Fruit fly (Drosophila melanogaster) whole organism, embryonic: ENCODE results near the gene CG8814.
A peak's percentile ranks its signal among the peaks of the same experiment; 100 is the strongest.

Experiments used
- ATbp ChIP-seq: fragments of 200-800 bp; sonication (Bioruptor generic); optimal IDR thresholded peaks from 2 replicates; lab custom pipeline; 2017; ENCODE audit warnings: missing biosample characterization, mild to moderate bottlenecking, missing genetic modification characterization, missing genetic modification reagents
- Abd-B ChIP-seq: fragments of 200-800 bp; sonication (Bioruptor generic); optimal IDR thresholded peaks from 2 replicates; lab custom pipeline; 2018; ENCODE audit warnings: missing biosample characterization, mild to moderate bottlenecking, missing genetic modification characterization, moderate library complexity
- Antp ChIP-seq: fragments of 200-800 bp; sonication (Bioruptor generic); optimal IDR thresholded peaks from 3 replicates; lab custom pipeline; 2016; ENCODE audit warnings: missing biosample characterization, missing genetic modification characterization
- B-H2 ChIP-seq: fragments of 200-800 bp; sonication (Bioruptor generic); optimal IDR thresholded peaks from 2 replicates; lab custom pipeline; 2018; ENCODE audit warnings: missing biosample characterization, mild to moderate bottlenecking, missing genetic modification characterization
- BEAF-32 ChIP-seq: fragments of 200-800 bp; sonication (Bioruptor generic); optimal IDR thresholded peaks from 3 replicates; lab custom pipeline; 2017; ENCODE audit warnings: missing biosample characterization, missing genetic modification characterization, mild to moderate bottlenecking, moderate library complexity, missing genetic modification reagents
- BtbVII ChIP-seq: fragments of 200-800 bp; sonication (Bioruptor generic); optimal IDR thresholded peaks from 3 replicates; lab custom pipeline; 2017; ENCODE audit warnings: missing biosample characterization, mild to moderate bottlenecking, missing genetic modification characterization
- CG11247 ChIP-seq: fragments of 200-800 bp; sonication (Bioruptor generic); IDR thresholded peaks from 2 replicates; pipeline ENCODE4 v1.3.6; 2022; ENCODE audit warnings: missing biosample characterization, missing genetic modification characterization
- CG12104 ChIP-seq: fragments of 200-800 bp; sonication (Bioruptor generic); optimal IDR thresholded peaks from 3 replicates; lab custom pipeline; 2016; ENCODE audit warnings: missing biosample characterization, missing genetic modification characterization
- CG12659 ChIP-seq: fragments of 200-800 bp; sonication (Bioruptor generic); optimal IDR thresholded peaks from 3 replicates; lab custom pipeline; 2017; ENCODE audit warnings: mild to moderate bottlenecking, missing biosample characterization, missing genetic modification reagents, missing genetic modification characterization
- CG17359 ChIP-seq: fragments of 200-800 bp; sonication (Bioruptor generic); optimal IDR thresholded peaks from 3 replicates; lab custom pipeline; 2018; ENCODE audit warnings: missing biosample characterization, mild to moderate bottlenecking, missing genetic modification characterization, moderate library complexity
- CG17912 ChIP-seq: fragments of 200-800 bp; sonication (Bioruptor generic); optimal IDR thresholded peaks from 2 replicates; lab custom pipeline; 2018; ENCODE audit warnings: missing biosample characterization, mild to moderate bottlenecking, missing genetic modification characterization
- CG18262 ChIP-seq: fragments of 200-800 bp; optimal IDR thresholded peaks from 3 replicates; lab custom pipeline; 2019; ENCODE audit warnings: missing biosample characterization, mild to moderate bottlenecking, missing genetic modification characterization, moderate library complexity
- CG1832 ChIP-seq: fragments of 200-800 bp; sonication (Bioruptor generic); optimal IDR thresholded peaks from 2 replicates; lab custom pipeline; 2017; ENCODE audit warnings: missing biosample characterization, mild to moderate bottlenecking, missing genetic modification characterization, inconsistent platforms
- CG2199 ChIP-seq: fragments of 200-800 bp; sonication (Bioruptor generic); IDR thresholded peaks from 3 replicates; pipeline ENCODE4 v1.3.6; 2022; ENCODE audit warnings: missing biosample characterization, missing genetic modification characterization
- CG33557 ChIP-seq: fragments of 200-800 bp; sonication (Bioruptor generic); optimal IDR thresholded peaks from 2 replicates; lab custom pipeline; 2019; ENCODE audit warnings: missing biosample characterization, mild to moderate bottlenecking, missing genetic modification characterization, moderate library complexity
- CG6254 ChIP-seq: fragments of 200-800 bp; sonication (Bioruptor generic); optimal IDR thresholded peaks from 3 replicates; lab custom pipeline; 2017; ENCODE audit warnings: mild to moderate bottlenecking, missing biosample characterization, missing genetic modification reagents, missing genetic modification characterization
- CG8089 ChIP-seq: fragments of 200-800 bp; sonication (Bioruptor generic); optimal IDR thresholded peaks from 3 replicates; lab custom pipeline; 2016; ENCODE audit warnings: missing biosample characterization, missing genetic modification characterization
- CkIIα-i1 ChIP-seq: fragments of 200-800 bp; sonication (Bioruptor generic); IDR thresholded peaks from 2 replicates; pipeline ENCODE4 v1.3.6; 2022; ENCODE audit warnings: missing biosample characterization, missing genetic modification characterization
- Deaf1 ChIP-seq: fragments of 200-800 bp; optimal IDR thresholded peaks from 3 replicates; lab custom pipeline; 2019; ENCODE audit warnings: missing biosample characterization, mild to moderate bottlenecking, missing genetic modification characterization, moderate library complexity
- Dip2 ChIP-seq: fragments of 200-800 bp; sonication (Bioruptor generic); IDR thresholded peaks from 2 replicates; pipeline ENCODE4 v1.3.6; 2022; ENCODE audit warnings: missing biosample characterization, missing genetic modification characterization
- Doc3 ChIP-seq: fragments of 200-800 bp; sonication (Bioruptor generic); IDR thresholded peaks from 3 replicates; pipeline ENCODE4 v1.3.6; 2022; ENCODE audit warnings: missing biosample characterization, missing genetic modification characterization; ENCODE audit not compliant: partially characterized antibody
- E2f1 ChIP-seq: fragments of 200-800 bp; sonication (Bioruptor generic); IDR thresholded peaks from 2 replicates; pipeline ENCODE4 v1.3.6; 2022; ENCODE audit warnings: missing biosample characterization, missing genetic modification characterization
- ERR ChIP-seq: fragments of 200-800 bp; sonication (Bioruptor generic); optimal IDR thresholded peaks from 2 replicates; lab custom pipeline; 2016; ENCODE audit warnings: missing biosample characterization, missing genetic modification characterization
- H2.0 ChIP-seq: fragments of 200-800 bp; sonication (Bioruptor generic); IDR thresholded peaks from 2 replicates; pipeline ENCODE4 v1.3.6; 2022; ENCODE audit warnings: missing biosample characterization, missing genetic modification characterization
- Hr39 ChIP-seq: fragments of >200 bp; optimal IDR thresholded peaks from 2 replicates; lab custom pipeline; 2017
- Mes4 ChIP-seq: fragments of 200-800 bp; sonication (Bioruptor generic); optimal IDR thresholded peaks from 2 replicates; lab custom pipeline; 2016; ENCODE audit warnings: missing biosample characterization, missing genetic modification characterization
- NFAT ChIP-seq: fragments of 200-800 bp; sonication (Bioruptor generic); IDR thresholded peaks from 2 replicates; pipeline ENCODE4 v1.3.6; 2022; ENCODE audit warnings: missing biosample characterization, missing genetic modification characterization
- NfI ChIP-seq: fragments of 200-800 bp; sonication (Bioruptor generic); optimal IDR thresholded peaks from 3 replicates; lab custom pipeline; 2018; ENCODE audit warnings: missing biosample characterization, mild to moderate bottlenecking, missing genetic modification characterization, moderate library complexity
- Oli ChIP-seq: fragments of 200-800 bp; sonication (Bioruptor generic); optimal IDR thresholded peaks from 2 replicates; lab custom pipeline; 2018; ENCODE audit warnings: missing biosample characterization, mild to moderate bottlenecking, missing genetic modification characterization, moderate library complexity
- Opbp ChIP-seq: fragments of 200-800 bp; sonication (Bioruptor generic); IDR thresholded peaks from 3 replicates; pipeline ENCODE4 v1.3.6; 2022; ENCODE audit warnings: missing biosample characterization, missing genetic modification characterization; ENCODE audit not compliant: partially characterized antibody
- Rx ChIP-seq: fragments of 200-800 bp; sonication (Bioruptor generic); IDR thresholded peaks from 2 replicates; pipeline ENCODE4 v1.3.6; 2022; ENCODE audit warnings: missing biosample characterization, missing genetic modification characterization
- Sox100B ChIP-seq: fragments of 200-800 bp; sonication (Bioruptor generic); optimal IDR thresholded peaks from 3 replicates; lab custom pipeline; 2018; ENCODE audit warnings: missing biosample characterization, mild to moderate bottlenecking, missing genetic modification characterization
- al ChIP-seq: fragments of 200-800 bp; sonication (Bioruptor generic); IDR thresholded peaks from 2 replicates; pipeline ENCODE4 v1.3.6; 2022; ENCODE audit warnings: missing biosample characterization, missing genetic modification characterization
- br ChIP-seq: fragments of >200 bp; optimal IDR thresholded peaks from 2 replicates; lab custom pipeline; 2017
- cg ChIP-seq: fragments of 200-800 bp; sonication (Bioruptor generic); optimal IDR thresholded peaks from 3 replicates; lab custom pipeline; 2019; ENCODE audit warnings: missing biosample characterization, mild to moderate bottlenecking, missing genetic modification characterization, moderate library complexity
- chinmo ChIP-seq: fragments of 200-800 bp; sonication (Bioruptor generic); IDR thresholded peaks from 4 replicates; pipeline ENCODE4 v1.3.6; 2022; ENCODE audit warnings: missing biosample characterization, missing genetic modification characterization; ENCODE audit not compliant: partially characterized antibody
- dan ChIP-seq: fragments of 200-800 bp; sonication (Bioruptor generic); IDR thresholded peaks from 2 replicates; pipeline ENCODE4 v1.3.6; 2022; ENCODE audit warnings: missing biosample characterization, missing genetic modification characterization
- grau ChIP-seq: fragments of 200-800 bp; optimal IDR thresholded peaks from 3 replicates; lab custom pipeline; 2019; ENCODE audit warnings: missing biosample characterization, mild to moderate bottlenecking, missing genetic modification characterization, moderate library complexity
- grn ChIP-seq: fragments of 200-800 bp; sonication (Bioruptor generic); optimal IDR thresholded peaks from 3 replicates; lab custom pipeline; 2017; ENCODE audit warnings: missing biosample characterization, missing genetic modification characterization
- hkb ChIP-seq, 2 experiments: fragments of 200-800 bp in 1 of 2; fragments of >200 bp in 1 of 2; sonication (Bioruptor generic) in 1 of 2; IDR thresholded peaks in 1 of 2; optimal IDR thresholded peaks in 1 of 2; 2 replicates each; pipeline versions ENCODE4 v1.3.6 to Lab custom; 2017 to 2022; ENCODE audit warnings: missing biosample characterization in 1 of 2, missing genetic modification characterization in 1 of 2
- klu ChIP-seq: fragments of 200-800 bp; sonication (Bioruptor generic); IDR thresholded peaks from 2 replicates; pipeline ENCODE4 v1.3.6; 2022; ENCODE audit warnings: missing biosample characterization, missing genetic modification characterization
- lola ChIP-seq, 3 experiments: fragments of >200 bp in 2 of 3; fragments of 200-800 bp in 1 of 3; sonication (Bioruptor generic) in 1 of 3; optimal IDR thresholded peaks; 2 replicates each; lab custom pipeline; 2017 to 2019; ENCODE audit warnings: missing biosample characterization in 3 of 3, missing genetic modification characterization in 3 of 3, mild to moderate bottlenecking in 1 of 3, moderate library complexity in 1 of 3
- lov ChIP-seq, 2 experiments: fragments of 200-800 bp in 1 of 2; fragments of >200 bp in 1 of 2; sonication (Bioruptor generic) in 1 of 2; IDR thresholded peaks in 1 of 2; optimal IDR thresholded peaks in 1 of 2; 2 replicates in 1 of 2; 3 replicates in 1 of 2; pipeline versions ENCODE4 v1.3.6 to Lab custom; 2017 to 2022; ENCODE audit warnings: missing biosample characterization in 1 of 2, missing genetic modification characterization in 1 of 2
- mirr ChIP-seq: fragments of 200-800 bp; sonication (Bioruptor generic); optimal IDR thresholded peaks from 3 replicates; lab custom pipeline; 2018; ENCODE audit warnings: missing biosample characterization, mild to moderate bottlenecking, missing genetic modification characterization
- repo ChIP-seq: fragments of 200-800 bp; sonication (Bioruptor generic); optimal IDR thresholded peaks from 2 replicates; lab custom pipeline; 2016; ENCODE audit warnings: missing biosample characterization, missing genetic modification characterization
- rib ChIP-seq: fragments of 200-800 bp; sonication (Bioruptor generic); IDR thresholded peaks from 2 replicates; pipeline ENCODE4 v1.3.6; 2022; ENCODE audit warnings: missing biosample characterization, missing genetic modification characterization
- sqz ChIP-seq: fragments of 200-800 bp; sonication (Bioruptor generic); optimal IDR thresholded peaks from 3 replicates; lab custom pipeline; 2018; ENCODE audit warnings: missing biosample characterization, mild to moderate bottlenecking, missing genetic modification characterization
- ttk ChIP-seq: fragments of 200-800 bp; sonication (Bioruptor generic); IDR thresholded peaks from 2 replicates; pipeline ENCODE4 v2.1.2; 2022; ENCODE audit warnings: missing biosample characterization, missing genetic modification characterization

The CG8814 gene

DNA sequence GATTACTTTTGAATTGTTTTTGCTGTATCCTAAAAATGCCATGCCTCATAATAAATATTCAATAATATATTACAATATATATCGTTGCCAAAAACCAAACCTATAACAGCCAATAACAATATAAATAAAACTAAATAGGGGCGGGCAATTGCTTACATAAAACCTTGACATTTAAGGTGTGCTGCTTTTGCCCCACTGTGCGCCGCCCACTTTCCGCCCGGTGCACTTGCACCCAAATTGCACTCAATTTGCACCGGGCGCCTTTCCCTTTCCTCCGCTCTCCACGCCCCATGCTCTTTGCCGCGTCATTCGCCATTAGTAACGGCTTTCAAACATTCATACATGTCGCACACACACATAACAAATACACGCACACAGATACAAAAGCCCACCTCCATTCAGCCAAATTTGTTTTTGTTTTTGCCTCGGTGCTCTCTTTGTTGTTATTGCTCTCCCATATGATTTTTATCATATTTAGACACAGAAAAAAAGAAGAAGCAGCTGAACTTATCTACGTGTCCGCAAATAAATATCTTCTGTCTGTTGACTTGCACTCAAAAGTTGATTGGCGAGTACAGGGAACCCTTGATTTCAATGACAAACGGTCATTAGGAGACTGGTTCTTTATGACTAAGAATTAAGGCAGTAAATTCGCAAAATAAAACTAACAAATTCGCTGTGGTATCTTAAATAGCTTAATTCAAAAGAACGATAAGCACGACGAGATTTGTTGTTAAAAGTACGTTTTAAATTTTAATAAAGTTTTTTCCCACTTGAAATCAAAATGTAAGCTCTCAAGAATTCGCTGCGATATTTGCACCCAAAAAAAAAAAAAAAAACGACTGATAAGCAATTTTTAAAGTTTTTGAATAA is 16.6 kb upstream of the CG8814 start (continued):
- TF ChIP-seq Rx (no peak), CG2199 (0 out of 3 replicates have a peak, but pooled peaks have one; percentile 20), al (GFP tag; lab: Robert Waterston, UW) (no peak), E2f1 (GFP tag; lab: Robert Waterston, UW) (no peak), CG8089 (GFP tag; lab: Kevin White, UChicago) (no peak), Sox100B (GFP tag; lab: Kevin White, UChicago) (peak; percentile 11), Abd-B (no peak), Mes4 (no peak), Oli (tag; lab: Kevin White, UChicago) (peak; percentile 33), chinmo (GFP tag; lab: Robert Waterston, UW) (peak; percentile 88; the same call in 3 of the 4 replicates), br (lab: Kevin White, UChicago) (no peak), grn (GFP tag; lab: Kevin White, UChicago) (peak; percentile 85), sqz (GFP tag; lab: Kevin White, UChicago) (peak; percentile 41), CG17912 (GFP tag; lab: Kevin White, UChicago) (peak; percentile 0), CG6254 (GFP tag; lab: Kevin White, UChicago) (peak; percentile 11), repo (GFP tag; lab: Kevin White, UChicago) (no peak), H2.0 (no peak), dan (GFP tag; lab: Robert Waterston, UW) (no peak), rib (peak; percentile 76; the same call in 1 of the 2 replicates), cg (GFP tag; lab: Kevin White, UChicago) (peak; percentile 85), Antp (GFP tag; lab: Kevin White, UChicago) (no peak), CG11247 (GFP tag; lab: Robert Waterston, UW) (no peak), Dip2 (GFP tag; lab: Robert Waterston, UW) (no peak), lola (GFP tag; optimal IDR thresholded peaks at IDR 0.05; lab: Kevin White, UChicago) (no peak), CG12659 (GFP tag; lab: Kevin White, UChicago) (no peak), Hr39 (lab: Kevin White, UChicago) (no peak), BEAF-32 (GFP tag; lab: Kevin White, UChicago) (no peak), Opbp (GFP tag; lab: Robert Waterston, UW) (no peak), CG12104 (GFP tag; lab: Kevin White, UChicago) (no peak), CG18262 (tag; lab: Kevin White, UChicago) (peak; percentile 12), ATbp (GFP tag; lab: Kevin White, UChicago) (no peak), klu (GFP tag; lab: Robert Waterston, UW) (no peak), CG1832 (no peak), NFAT (GFP tag; lab: Robert Waterston, UW) (no peak), CG33557 (GFP tag; lab: Kevin White, UChicago) (no peak), CG17359 (tag; lab: Kevin White, UChicago) (peak; percentile 39), ttk (GFP tag; lab: Robert Waterston, UW) (no peak), lov (optimal IDR thresholded peaks at IDR 0.05; lab: Kevin White, UChicago) (no peak), lov (GFP tag; IDR thresholded peaks at IDR 0.05; lab: Robert Waterston, UW) (no peak), Deaf1 (tag; lab: Kevin White, UChicago) (no peak), B-H2 (GFP tag; lab: Kevin White, UChicago) (peak; percentile 46), NfI (GFP tag; lab: Kevin White, UChicago) (no peak), ERR (peak; percentile 19), Doc3 (GFP tag; lab: Robert Waterston, UW) (no peak), hkb (optimal IDR thresholded peaks at IDR 0.05; lab: Kevin White, UChicago) (no peak), hkb (GFP tag; IDR thresholded peaks at IDR 0.05; lab: Robert Waterston, UW) (no peak), mirr (GFP tag; lab: Kevin White, UChicago) (peak; percentile 84), BtbVII (GFP tag; lab: Kevin White, UChicago) (no peak), grau (tag; lab: Kevin White, UChicago) (peak; percentile 81), CkIIα-i1 (GFP tag; lab: Robert Waterston, UW) (no peak)
